Worm (Caenorhabditis elegans) whole organism, late embryonic: Measurements from ENCODE around the gene pqn-32.

Experiments
- C08G9.2 ChIP-seq: sonication (generic microtip); optimal IDR thresholded peaks from 2 replicates; lab custom pipeline; 2016; ENCODE audit warnings: mild to moderate bottlenecking, missing genetic modification characterization, moderate library complexity, missing compliant biosample characterization
- ama-1 ChIP-seq: fragments of 150-350 bp; optimal IDR thresholded peaks from 2 replicates; lab custom pipeline; 2014
- ceh-24 ChIP-seq: sonication (generic microtip); optimal IDR thresholded peaks from 2 replicates; lab custom pipeline; 2016; ENCODE audit warnings: mild to moderate bottlenecking, missing genetic modification characterization, missing compliant biosample characterization
- dve-1 ChIP-seq: sonication (generic microtip); optimal IDR thresholded peaks from 2 replicates; lab custom pipeline; 2017; ENCODE audit warnings: antibody characterized with exemption, mild to moderate bottlenecking, missing genetic modification characterization, missing compliant biosample characterization
- eyg-1 ChIP-seq: sonication (generic microtip); optimal IDR thresholded peaks from 2 replicates; lab custom pipeline; 2016; ENCODE audit warnings: missing genotype, missing genetic modification characterization, missing compliant biosample characterization
- nfya-1 ChIP-seq: sonication (generic microtip); optimal IDR thresholded peaks from 2 replicates; lab custom pipeline; 2017; ENCODE audit warnings: missing genetic modification characterization, mild to moderate bottlenecking, missing compliant biosample characterization, antibody characterized with exemption, moderate library complexity
- pag-3 ChIP-seq: sonication (generic microtip); optimal IDR thresholded peaks from 2 replicates; lab custom pipeline; 2016; ENCODE audit warnings: missing compliant biosample characterization, missing genetic modification characterization, borderline replicate concordance
- rnt-1 ChIP-seq: sonication (generic microtip); optimal IDR thresholded peaks from 2 replicates; lab custom pipeline; 2016; ENCODE audit warnings: missing genetic modification characterization, missing compliant biosample characterization
- unc-55 ChIP-seq: sonication (generic microtip); optimal IDR thresholded peaks from 2 replicates; lab custom pipeline; 2017; ENCODE audit warnings: missing biosample characterization, missing genetic modification reagents, missing genetic modification characterization

ce11 chrII:13116710-13117109 is 8.9 kb downstream of the pqn-32 start, which contains the start of gene rict-1:
- TF ChIP-seq ceh-24 (tag; lab: Kevin White, UChicago) (no peak), unc-55 (GFP tag; lab: Kevin White, UChicago) (no peak), rnt-1 (tag; lab: Kevin White, UChicago) (no peak), ama-1 (lab: Kevin White, UChicago) (no peak), dve-1 (tag; lab: Kevin White, UChicago) (no peak), C08G9.2 (tag; lab: Kevin White, UChicago) (no peak), pag-3 (tag; lab: Kevin White, UChicago) (no peak), nfya-1 (no peak), eyg-1 (no peak)
